Fruit fly (Drosophila melanogaster) whole organism, wandering third instar larva: ENCODE results near the gene CG31337.

ENCODE experiments used
- CG32264 ChIP-seq: fragments of 200-800 bp; sonication (Bioruptor generic); optimal IDR thresholded peaks from 2 replicates; lab custom pipeline; 2016; ENCODE audit warnings: missing biosample characterization, missing genetic modification characterization
- Dfd ChIP-seq: fragments of >200 bp; optimal IDR thresholded peaks from 2 replicates; lab custom pipeline; 2017; ENCODE audit warnings: missing biosample characterization, missing genetic modification characterization
- Dif ChIP-seq: fragments of 200-275, 200-300 bp; sonication (Bioruptor generic); optimal IDR thresholded peaks from 2 replicates; lab custom pipeline; 2018; ENCODE audit warnings: missing biosample characterization, missing genetic modification characterization; ENCODE audit not compliant: partially characterized antibody
- GATAd ChIP-seq: sonication (Bioruptor generic); optimal IDR thresholded peaks from 2 replicates; lab custom pipeline; 2016; ENCODE audit warnings: missing biosample characterization, missing genetic modification characterization
- HLH106 ChIP-seq: fragments of 200-800 bp; optimal IDR thresholded peaks from 3 replicates; lab custom pipeline; 2019; ENCODE audit warnings: missing biosample characterization, mild to moderate bottlenecking, missing genetic modification characterization, moderate library complexity
- Hr83 ChIP-seq: fragments of 200-300 bp; sonication (Bioruptor generic); optimal IDR thresholded peaks from 2 replicates; lab custom pipeline; 2016; ENCODE audit warnings: missing biosample characterization, mild to moderate bottlenecking, missing genetic modification characterization, moderate library complexity; ENCODE audit not compliant: poor library complexity, severe bottlenecking
- Jra ChIP-seq: sonication (Bioruptor generic); optimal IDR thresholded peaks from 2 replicates; lab custom pipeline; 2016; ENCODE audit warnings: missing biosample characterization, missing genetic modification characterization
- Mio ChIP-seq: sonication (Bioruptor generic); optimal IDR thresholded peaks from 2 replicates; lab custom pipeline; 2016; ENCODE audit warnings: missing biosample characterization, missing genetic modification characterization
- Myc ChIP-seq: fragments of >200 bp; optimal IDR thresholded peaks from 2 replicates; lab custom pipeline; 2017
- N ChIP-seq: fragments of >200 bp; optimal IDR thresholded peaks from 2 replicates; lab custom pipeline; 2018; ENCODE audit warnings: missing biosample characterization, missing external identifiers, missing genetic modification characterization
- Sp1 ChIP-seq: fragments of 200-800 bp; sonication (Bioruptor generic); optimal IDR thresholded peaks from 3 replicates; lab custom pipeline; 2019; ENCODE audit warnings: missing biosample characterization, mild to moderate bottlenecking, missing genetic modification characterization, moderate library complexity
- Vsx2 ChIP-seq: fragments of 200-300, 225-300 bp; sonication (Bioruptor generic); optimal IDR thresholded peaks from 2 replicates; lab custom pipeline; 2018; ENCODE audit warnings: missing biosample characterization, missing genetic modification characterization; ENCODE audit not compliant: partially characterized antibody
- br ChIP-seq: fragments of 200-800 bp; sonication (Bioruptor generic); optimal IDR thresholded peaks from 2 replicates; lab custom pipeline; 2016; ENCODE audit warnings: missing biosample characterization, missing genetic modification characterization
- brk ChIP-seq: fragments of 200-800 bp; sonication (Bioruptor generic); optimal IDR thresholded peaks from 2 replicates; lab custom pipeline; 2016; ENCODE audit warnings: missing biosample characterization, mild to moderate bottlenecking, missing genetic modification characterization
- dl ChIP-seq, 2 experiments: fragments of 175-275, 200-275 bp in 1 of 2; fragments of 200-275 bp in 1 of 2; sonication (Bioruptor generic); optimal IDR thresholded peaks; lab custom pipeline; 2018; ENCODE audit warnings: mild to moderate bottlenecking in 2 of 2, missing biosample characterization in 2 of 2, missing genetic modification characterization in 2 of 2, moderate library complexity in 2 of 2; ENCODE audit not compliant: partially characterized antibody in 2 of 2, insufficient read depth in 1 of 2
- dmrt93B ChIP-seq: fragments of 200-800 bp; sonication (Bioruptor generic); optimal IDR thresholded peaks from 2 replicates; lab custom pipeline; 2018; ENCODE audit warnings: missing biosample characterization, mild to moderate bottlenecking, missing genetic modification characterization
- dsf ChIP-seq: sonication (Bioruptor generic); optimal IDR thresholded peaks from 2 replicates; lab custom pipeline; 2016; ENCODE audit warnings: missing biosample characterization, missing genetic modification characterization, borderline replicate concordance
- ey ChIP-seq: fragments of 200-800 bp; sonication (Bioruptor generic); optimal IDR thresholded peaks from 2 replicates; lab custom pipeline; 2016; ENCODE audit warnings: missing biosample characterization, missing genetic modification characterization
- foxo ChIP-seq, 2 experiments: fragments of 200-800 bp; sonication (Bioruptor generic); optimal IDR thresholded peaks; 2 replicates in 1 of 2; 3 replicates in 1 of 2; lab custom pipeline; 2016 to 2017; ENCODE audit warnings: missing biosample characterization in 2 of 2, missing genetic modification characterization in 2 of 2
- fru ChIP-seq: fragments of 200-800 bp; sonication (Bioruptor generic); optimal IDR thresholded peaks from 3 replicates; lab custom pipeline; 2016; ENCODE audit warnings: missing biosample characterization, mild to moderate bottlenecking, missing genetic modification characterization
- pan ChIP-seq: fragments of >200 bp; optimal IDR thresholded peaks from 2 replicates; lab custom pipeline; 2017
- psq ChIP-seq: fragments of 200-800 bp; sonication (Bioruptor generic); optimal IDR thresholded peaks from 3 replicates; lab custom pipeline; 2017; ENCODE audit warnings: missing biosample characterization, mild to moderate bottlenecking, missing genetic modification characterization, moderate library complexity
- sage ChIP-seq: fragments of 200-800 bp; sonication (Bioruptor generic); optimal IDR thresholded peaks from 2 replicates; lab custom pipeline; 2016; ENCODE audit warnings: missing biosample characterization, mild to moderate bottlenecking, missing genetic modification characterization
- usp ChIP-seq: fragments of >200 bp; optimal IDR thresholded peaks from 2 replicates; lab custom pipeline; 2017; ENCODE audit warnings: missing biosample characterization, missing genetic modification characterization
- woc ChIP-seq: sonication (Bioruptor generic); optimal IDR thresholded peaks from 2 replicates; lab custom pipeline; 2016; ENCODE audit warnings: missing biosample characterization, mild to moderate bottlenecking, missing genetic modification characterization

The CG31337 gene

DNA sequence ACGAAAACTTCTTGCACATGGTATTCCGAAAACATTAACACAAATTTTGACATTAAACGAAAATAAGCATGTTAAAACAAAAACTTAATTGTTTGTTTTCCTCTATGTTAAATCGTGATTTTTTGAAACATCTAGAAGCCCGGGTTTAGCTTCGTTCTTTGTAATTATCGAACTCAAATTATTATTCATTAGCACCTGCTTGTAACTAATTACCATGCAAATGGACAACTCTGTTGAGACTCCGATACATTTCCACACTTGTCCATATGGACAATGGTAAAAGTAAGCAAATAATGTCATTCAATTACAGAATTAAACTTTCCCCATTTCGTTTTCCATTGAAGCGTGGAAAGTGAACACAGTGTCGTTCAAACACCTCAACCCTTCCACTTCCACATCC is 15.9 kb downstream of the CG31337 start, which contains the start of gene CG46457:
CG46457 (minus strand) TSS at position 101 of the 400 bp plus-strand sequence.
- TF ChIP-seq dsf (no peak), Hr83 (GFP tag; lab: Kevin White, UChicago) (no peak), dl (GFP tag; optimal IDR thresholded peaks at IDR 0.05; lab: Kevin White, UChicago; ENCODE audit: insufficient read depth in 1 of 2, partially characterized antibody in 2 of 2) (no peak), foxo (GFP tag; optimal IDR thresholded peaks at IDR 0.05; lab: Kevin White, UChicago) (no peak)

DNA sequence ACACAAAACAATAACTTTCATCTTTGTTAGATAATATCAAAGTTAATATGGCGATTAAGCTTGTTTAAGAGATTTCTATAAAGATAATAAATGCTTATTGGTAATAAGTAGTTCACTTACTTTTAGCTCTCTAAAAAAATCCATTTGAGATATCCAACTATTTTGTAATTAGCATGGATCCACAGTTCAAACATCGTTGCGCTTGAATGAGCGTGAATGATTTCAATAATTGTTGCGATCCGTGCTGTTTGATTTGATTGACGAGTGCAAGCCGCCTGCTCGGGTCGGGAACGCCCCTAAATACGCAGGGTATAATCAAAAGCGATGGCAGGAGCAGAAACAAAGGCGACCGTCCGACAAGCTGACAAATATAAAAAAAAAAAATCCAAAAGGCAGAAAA is 18.6 kb downstream of the CG31337 start:
- TF ChIP-seq HLH106 (tag; lab: Kevin White, UChicago) (peak; percentile 43), woc (GFP tag; lab: Kevin White, UChicago) (peak; percentile 50), GATAd (GFP tag; lab: Kevin White, UChicago) (no peak), psq (peak; percentile 2), Sp1 (GFP tag; lab: Kevin White, UChicago) (peak; percentile 29), ey (GFP tag; lab: Kevin White, UChicago) (peak; percentile 0), usp (GFP tag; lab: Kevin White, UChicago) (no peak)

DNA sequence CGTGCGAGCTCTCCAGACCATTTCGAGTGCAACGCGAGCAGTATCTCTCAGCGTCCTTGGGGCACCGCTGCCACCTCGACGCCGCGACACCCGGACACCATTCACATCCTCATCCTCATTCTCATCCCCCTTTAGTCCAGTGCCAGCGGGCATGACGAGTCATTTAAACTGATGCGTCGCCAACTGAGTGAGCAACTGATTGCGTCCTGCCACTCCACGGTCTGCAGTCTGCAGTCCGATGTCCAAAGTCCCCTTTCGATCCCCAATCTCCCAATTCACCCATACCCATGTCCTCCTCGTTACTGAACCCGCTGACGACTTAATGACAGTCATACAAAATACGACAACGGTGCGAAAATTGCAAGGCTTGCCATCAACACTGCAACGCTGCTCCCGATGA is 19.2 kb downstream of the CG31337 start:
- peak; percentile 0 for TF ChIP-seq fru (GFP tag; lab: Kevin White, UChicago)
- no peak for TF ChIP-seq dsf
- TF ChIP-seq foxo (GFP tag; optimal IDR thresholded peaks at IDR 0.05; lab: Kevin White, UChicago), result peak in 1 of 2 experiments; percentile 9
- peak; percentile 1 for TF ChIP-seq ey (GFP tag; lab: Kevin White, UChicago)
- TF ChIP-seq woc (GFP tag; lab: Kevin White, UChicago), result no peak
- peak; percentile 12 for TF ChIP-seq HLH106 (tag; lab: Kevin White, UChicago)
- no peak for TF ChIP-seq Jra (GFP tag; lab: Kevin White, UChicago)

DNA sequence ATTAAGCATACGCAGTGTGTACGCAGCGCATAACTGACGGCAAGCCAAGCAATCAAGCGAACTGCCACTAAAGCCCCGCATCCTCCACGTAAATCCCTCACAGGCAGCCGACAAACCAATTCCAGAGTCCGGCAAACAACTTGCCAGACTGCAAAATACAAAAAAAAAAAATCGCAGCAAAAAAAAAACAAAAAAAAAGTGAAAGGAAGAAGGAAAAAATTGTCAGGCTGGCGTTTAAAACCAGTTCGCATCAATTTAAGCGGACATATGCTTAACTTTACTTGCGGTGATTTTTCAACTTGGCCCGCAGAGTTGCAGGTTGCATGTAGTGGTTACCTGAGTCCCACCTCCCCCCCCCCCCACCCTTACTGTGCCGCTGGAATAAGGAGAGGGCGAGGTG is 20.5 kb downstream of the CG31337 start:
- no peak for TF ChIP-seq Hr83 (GFP tag; lab: Kevin White, UChicago)
- no peak for TF ChIP-seq fru (GFP tag; lab: Kevin White, UChicago)
- no peak for TF ChIP-seq Dif (GFP tag; lab: Kevin White, UChicago)
- TF ChIP-seq Dfd (GFP tag; lab: Kevin White, UChicago), result no peak
- TF ChIP-seq Vsx2, result no peak
- TF ChIP-seq pan (lab: Kevin White, UChicago), result no peak
- no peak for TF ChIP-seq dsf
- peak; percentile 19 for TF ChIP-seq Sp1 (GFP tag; lab: Kevin White, UChicago)
- TF ChIP-seq, all 38 proteins: peak for 1

DNA sequence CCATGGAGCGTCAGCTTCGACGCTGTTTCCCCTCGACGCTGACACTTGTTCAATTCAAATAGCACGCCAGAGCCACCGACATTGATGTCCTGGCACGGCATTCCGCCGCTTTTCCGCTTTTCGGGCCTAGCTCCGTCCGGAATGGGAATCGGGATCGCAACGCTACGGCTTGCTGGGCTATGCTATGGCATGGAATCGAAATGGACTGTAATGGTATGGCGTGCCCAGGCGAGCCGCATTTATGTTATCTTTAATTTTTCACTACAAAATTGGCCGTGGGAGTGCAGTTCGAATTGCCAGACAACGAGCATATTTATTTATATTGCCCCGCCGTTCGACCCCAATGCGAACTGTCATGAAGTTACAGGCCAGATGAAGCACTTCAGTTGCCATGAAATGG is 21.8 kb downstream of the CG31337 start, which contains the start of gene CG12538:
CG12538 (minus strand) TSS at position 101 of the 400 bp plus-strand sequence.
- TF ChIP-seq Myc (lab: Kevin White, UChicago), result no peak
- no peak for TF ChIP-seq br
- TF ChIP-seq Hr83 (GFP tag; lab: Kevin White, UChicago), result no peak
- TF ChIP-seq N (GFP tag; lab: Kevin White, UChicago), result no peak
- no peak for TF ChIP-seq Dfd (GFP tag; lab: Kevin White, UChicago)
- no peak for TF ChIP-seq woc (GFP tag; lab: Kevin White, UChicago)
- TF ChIP-seq sage (GFP tag; lab: Kevin White, UChicago), result no peak
- TF ChIP-seq pan (lab: Kevin White, UChicago), result no peak
- no peak for TF ChIP-seq dmrt93B
- no peak for TF ChIP-seq fru (GFP tag; lab: Kevin White, UChicago)
- TF ChIP-seq Mio, result no peak
- TF ChIP-seq GATAd (GFP tag; lab: Kevin White, UChicago), result no peak

DNA sequence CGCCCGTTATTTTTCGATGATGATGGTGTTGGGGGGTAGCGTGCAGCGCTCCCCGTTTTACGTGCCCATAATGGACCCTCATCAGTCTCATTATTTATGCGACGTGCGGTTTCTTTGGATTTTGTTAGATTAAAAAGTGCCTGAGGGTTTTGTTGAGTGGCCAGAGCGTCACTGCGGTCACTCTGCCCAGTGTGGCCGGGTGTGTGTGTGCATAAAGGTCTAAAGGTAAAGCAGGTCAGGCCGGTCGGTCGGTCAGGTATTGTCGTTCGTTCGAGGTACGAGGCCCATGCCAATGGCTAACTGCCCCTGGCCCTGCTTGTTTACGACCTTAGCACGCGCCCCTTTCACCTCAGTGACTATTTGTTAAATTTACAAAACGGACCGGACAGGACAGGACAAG is 35.4 kb downstream of the CG31337 start:
- TF ChIP-seq brk (GFP tag; lab: Kevin White, UChicago) (no peak), CG32264 (no peak)
